Worm (Caenorhabditis elegans) whole organism, late embryonic: Measurements from ENCODE around the gene ppm-1.H.

Experiments
- C08G9.2 ChIP-seq: sonication (generic microtip); optimal IDR thresholded peaks from 2 replicates; lab custom pipeline; 2016; ENCODE audit warnings: mild to moderate bottlenecking, missing genetic modification characterization, moderate library complexity, missing compliant biosample characterization
- C38D4.7 ChIP-seq: fragments of 200-800 bp; sonication (Bioruptor generic); optimal IDR thresholded peaks from 2 replicates; lab custom pipeline; 2018; ENCODE audit warnings: mild to moderate bottlenecking, missing genetic modification characterization, moderate library complexity, missing compliant biosample characterization
- F13H6.1 ChIP-seq: sonication (generic microtip); optimal IDR thresholded peaks from 2 replicates; lab custom pipeline; 2016; ENCODE audit warnings: missing genetic modification characterization, missing compliant biosample characterization
- K09A11.1 ChIP-seq: sonication (generic microtip); optimal IDR thresholded peaks from 2 replicates; lab custom pipeline; 2017; ENCODE audit warnings: antibody characterized with exemption, mild to moderate bottlenecking, missing genetic modification characterization, missing compliant biosample characterization; ENCODE audit not compliant: insufficient read depth
- Y22D7AL.16 ChIP-seq: sonication (generic microtip); optimal IDR thresholded peaks from 2 replicates; lab custom pipeline; 2016; ENCODE audit warnings: missing genetic modification characterization, missing compliant biosample characterization
- ahr-1 ChIP-seq: sonication (generic microtip); optimal IDR thresholded peaks from 2 replicates; lab custom pipeline; 2016; ENCODE audit warnings: missing genetic modification characterization, missing compliant biosample characterization
- ama-1 ChIP-seq: fragments of 150-350 bp; optimal IDR thresholded peaks from 2 replicates; lab custom pipeline; 2014
- ceh-14 ChIP-seq: sonication (generic microtip); optimal IDR thresholded peaks from 2 replicates; lab custom pipeline; 2016; ENCODE audit warnings: missing genotype, missing genetic modification characterization, missing compliant biosample characterization
- ceh-18 ChIP-seq: sonication (generic microtip); optimal IDR thresholded peaks from 2 replicates; lab custom pipeline; 2016; ENCODE audit warnings: missing genetic modification characterization, missing compliant biosample characterization
- ceh-19 ChIP-seq: fragments of 200-800 bp; sonication (Bioruptor generic); optimal IDR thresholded peaks from 2 replicates; lab custom pipeline; 2018; ENCODE audit warnings: mild to moderate bottlenecking, missing genetic modification characterization, missing compliant biosample characterization
- ceh-24 ChIP-seq: sonication (generic microtip); optimal IDR thresholded peaks from 2 replicates; lab custom pipeline; 2016; ENCODE audit warnings: mild to moderate bottlenecking, missing genetic modification characterization, missing compliant biosample characterization
- ceh-30 ChIP-seq: fragments of 150-350 bp; optimal IDR thresholded peaks from 2 replicates; lab custom pipeline; 2014; ENCODE audit warnings: missing biosample characterization, missing genetic modification characterization
- ceh-31 ChIP-seq: sonication (generic microtip); optimal IDR thresholded peaks from 2 replicates; lab custom pipeline; 2016; ENCODE audit warnings: missing genetic modification characterization, missing compliant biosample characterization
- ceh-45 ChIP-seq: fragments of 200-800 bp; sonication (Bioruptor generic); IDR thresholded peaks from 2 replicates; pipeline ENCODE4 v1.3.6; 2022; ENCODE audit warnings: missing genetic modification reagents, missing genetic modification characterization, missing compliant biosample characterization
- ceh-48 ChIP-seq: sonication (generic microtip); optimal IDR thresholded peaks from 2 replicates; lab custom pipeline; 2016; ENCODE audit warnings: missing genetic modification characterization, inconsistent platforms, missing compliant biosample characterization
- ceh-6 ChIP-seq: fragments of 200-800 bp; sonication (Bioruptor generic); optimal IDR thresholded peaks from 2 replicates; lab custom pipeline; 2018; ENCODE audit warnings: mild to moderate bottlenecking, missing genetic modification characterization, missing compliant biosample characterization
- ceh-9 ChIP-seq: sonication (generic microtip); optimal IDR thresholded peaks from 2 replicates; lab custom pipeline; 2016; ENCODE audit warnings: mild to moderate bottlenecking, missing genetic modification characterization, inconsistent platforms, missing compliant biosample characterization
- che-1 ChIP-seq: sonication (generic microtip); optimal IDR thresholded peaks from 2 replicates; lab custom pipeline; 2016; ENCODE audit warnings: mild to moderate bottlenecking, missing genetic modification characterization, missing compliant biosample characterization
- dmd-4 ChIP-seq: sonication (generic microtip); optimal IDR thresholded peaks from 2 replicates; lab custom pipeline; 2016; ENCODE audit warnings: borderline replicate concordance, missing genetic modification characterization, missing compliant biosample characterization
- dve-1 ChIP-seq: sonication (generic microtip); optimal IDR thresholded peaks from 2 replicates; lab custom pipeline; 2017; ENCODE audit warnings: antibody characterized with exemption, mild to moderate bottlenecking, missing genetic modification characterization, missing compliant biosample characterization
- ets-4 ChIP-seq: sonication (generic microtip); optimal IDR thresholded peaks from 2 replicates; lab custom pipeline; 2016; ENCODE audit warnings: missing genetic modification characterization, missing compliant biosample characterization
- eyg-1 ChIP-seq: sonication (generic microtip); optimal IDR thresholded peaks from 2 replicates; lab custom pipeline; 2016; ENCODE audit warnings: missing genotype, missing genetic modification characterization, missing compliant biosample characterization
- fax-1 ChIP-seq: sonication (generic microtip); optimal IDR thresholded peaks from 2 replicates; lab custom pipeline; 2016; ENCODE audit warnings: missing genotype, missing genetic modification characterization, missing compliant biosample characterization
- fkh-10 ChIP-seq: fragments of 150-350 bp; optimal IDR thresholded peaks from 2 replicates; lab custom pipeline; 2014; ENCODE audit warnings: missing biosample characterization, missing genetic modification reagents, missing genetic modification characterization
- fkh-6 ChIP-seq: sonication (generic microtip); optimal IDR thresholded peaks from 2 replicates; lab custom pipeline; 2016; ENCODE audit warnings: missing genetic modification characterization, missing compliant biosample characterization
- gmeb-2 ChIP-seq: sonication (generic microtip); optimal IDR thresholded peaks from 2 replicates; lab custom pipeline; 2016; ENCODE audit warnings: missing genetic modification characterization, inconsistent platforms, missing compliant biosample characterization
- hlh-15 ChIP-seq: sonication (generic microtip); optimal IDR thresholded peaks from 2 replicates; lab custom pipeline; 2016; ENCODE audit warnings: missing genetic modification characterization, missing compliant biosample characterization
- hlh-30 ChIP-seq: sonication (generic microtip); optimal IDR thresholded peaks from 2 replicates; lab custom pipeline; 2017; ENCODE audit warnings: antibody characterized with exemption, missing genetic modification characterization, missing compliant biosample characterization; ENCODE audit not compliant: insufficient read depth
- nhr-11 ChIP-seq: fragments of 150-350 bp; optimal IDR thresholded peaks from 2 replicates; lab custom pipeline; 2014; ENCODE audit warnings: missing biosample characterization, missing genetic modification characterization
- nhr-232 ChIP-seq: sonication (generic microtip); optimal IDR thresholded peaks from 2 replicates; lab custom pipeline; 2016; ENCODE audit warnings: missing genetic modification characterization, missing compliant biosample characterization
- odd-2 ChIP-seq: sonication (generic microtip); optimal IDR thresholded peaks from 2 replicates; lab custom pipeline; 2017; ENCODE audit warnings: antibody characterized with exemption, mild to moderate bottlenecking, missing genetic modification characterization, missing compliant biosample characterization
- pag-3 ChIP-seq: sonication (generic microtip); optimal IDR thresholded peaks from 2 replicates; lab custom pipeline; 2016; ENCODE audit warnings: missing compliant biosample characterization, missing genetic modification characterization, borderline replicate concordance
- pax-1 ChIP-seq: fragments of 150-350 bp; optimal IDR thresholded peaks from 2 replicates; lab custom pipeline; 2014; ENCODE audit warnings: missing biosample characterization, missing genetic modification characterization
- pha-2 ChIP-seq: sonication (generic microtip); optimal IDR thresholded peaks from 2 replicates; lab custom pipeline; 2017; ENCODE audit warnings: mild to moderate bottlenecking, missing genetic modification characterization, missing compliant biosample characterization
- pros-1 ChIP-seq: fragments of 150-350 bp; optimal IDR thresholded peaks from 2 replicates; lab custom pipeline; 2014; ENCODE audit warnings: missing biosample characterization, missing genetic modification reagents, missing genetic modification characterization
- sdc-2 ChIP-seq: sonication (generic microtip); optimal IDR thresholded peaks from 2 replicates; lab custom pipeline; 2016; ENCODE audit warnings: missing genotype, missing genetic modification characterization, missing compliant biosample characterization
- sox-2 ChIP-seq: fragments of 200-800 bp; sonication (Bioruptor generic); IDR thresholded peaks from 2 replicates; pipeline ENCODE4 v1.3.6; 2022; ENCODE audit warnings: missing genetic modification reagents, missing genetic modification characterization, missing compliant biosample characterization
- tbx-7 ChIP-seq: sonication (generic microtip); optimal IDR thresholded peaks from 2 replicates; lab custom pipeline; 2016; ENCODE audit warnings: missing genotype, missing genetic modification characterization, missing compliant biosample characterization
- unc-42 ChIP-seq: sonication (generic microtip); optimal IDR thresholded peaks from 2 replicates; lab custom pipeline; 2016; ENCODE audit warnings: missing genotype, missing genetic modification characterization, missing compliant biosample characterization
- unc-55 ChIP-seq: sonication (generic microtip); optimal IDR thresholded peaks from 2 replicates; lab custom pipeline; 2017; ENCODE audit warnings: missing biosample characterization, missing genetic modification reagents, missing genetic modification characterization
- unc-86 ChIP-seq: sonication (generic microtip); optimal IDR thresholded peaks from 2 replicates; lab custom pipeline; 2016; ENCODE audit warnings: missing genetic modification characterization, missing compliant biosample characterization
- zip-5 ChIP-seq: sonication (generic microtip); optimal IDR thresholded peaks from 2 replicates; lab custom pipeline; 2016; ENCODE audit warnings: missing genetic modification characterization, missing compliant biosample characterization

ppm-1.H gene

ce11 chrIV:12274365-12274764 is 6.2 kb upstream of the ppm-1.H start:
- TF ChIP-seq dmd-4 (tag; lab: Kevin White, UChicago) (no peak), Y22D7AL.16 (tag; lab: Kevin White, UChicago) (no peak), sdc-2 (no peak), tbx-7 (tag; lab: Kevin White, UChicago) (no peak), ceh-30 (no peak), zip-5 (no peak), ceh-9 (tag; lab: Kevin White, UChicago) (no peak), F13H6.1 (tag; lab: Kevin White, UChicago) (no peak), sox-2 (GFP tag; lab: Robert Waterston, UW) (no peak), ceh-48 (tag; lab: Kevin White, UChicago) (no peak), unc-86 (tag; lab: Kevin White, UChicago) (no peak), ceh-18 (no peak), pha-2 (tag; lab: Kevin White, UChicago) (no peak), pax-1 (no peak), che-1 (tag; lab: Kevin White, UChicago) (no peak), gmeb-2 (tag; lab: Kevin White, UChicago) (no peak), ceh-14 (tag; lab: Kevin White, UChicago) (no peak)

- no peak for TF ChIP-seq nhr-232 (tag; lab: Kevin White, UChicago)
- no peak for TF ChIP-seq ama-1 (lab: Kevin White, UChicago)
- TF ChIP-seq ahr-1 (tag; lab: Kevin White, UChicago): no peak
- no peak for TF ChIP-seq ceh-30
- TF ChIP-seq C08G9.2 (tag; lab: Kevin White, UChicago): no peak
- TF ChIP-seq ceh-6 (GFP tag; lab: Kevin White, UChicago): no peak
- no peak for TF ChIP-seq ceh-19 (GFP tag; lab: Kevin White, UChicago)
- no peak for TF ChIP-seq odd-2
- no peak for TF ChIP-seq ceh-48 (tag; lab: Kevin White, UChicago)
- no peak for TF ChIP-seq unc-42 (tag; lab: Kevin White, UChicago)
- no peak for TF ChIP-seq nhr-11 (tag; lab: Kevin White, UChicago)
- no peak for TF ChIP-seq tbx-7 (tag; lab: Kevin White, UChicago)
- no peak for TF ChIP-seq hlh-15
- TF ChIP-seq dmd-4 (tag; lab: Kevin White, UChicago): no peak
- TF ChIP-seq unc-55 (GFP tag; lab: Kevin White, UChicago): no peak
- no peak for TF ChIP-seq ceh-18
- TF ChIP-seq dve-1 (tag; lab: Kevin White, UChicago): no peak
- no peak for TF ChIP-seq pag-3 (tag; lab: Kevin White, UChicago)
- no peak for TF ChIP-seq C38D4.7 (GFP tag; lab: Kevin White, UChicago)
- TF ChIP-seq Y22D7AL.16 (tag; lab: Kevin White, UChicago): no peak
These were observed 2.3 kb upstream of the ppm-1.H start, which contains the start of gene C42C1.3 for ce11 chrIV:12270392-12270791. C42C1.3 (minus strand) TSS chrIV:12270492.

- no peak for TF ChIP-seq eyg-1 (tag; lab: Kevin White, UChicago)
- TF ChIP-seq pros-1 (tag; lab: Kevin White, UChicago): no peak
- TF ChIP-seq ets-4 (tag; lab: Kevin White, UChicago): no peak
- no peak for TF ChIP-seq zip-5
- TF ChIP-seq fkh-6: no peak
- no peak for TF ChIP-seq tbx-7 (tag; lab: Kevin White, UChicago)
- TF ChIP-seq ceh-9 (tag; lab: Kevin White, UChicago): no peak
- TF ChIP-seq K09A11.1 (tag; lab: Kevin White, UChicago): no peak
- no peak for TF ChIP-seq fax-1
- no peak for TF ChIP-seq ceh-45
- TF ChIP-seq fkh-10 (GFP tag; lab: Kevin White, UChicago): no peak
- TF ChIP-seq ceh-24 (tag; lab: Kevin White, UChicago): no peak
- no peak for TF ChIP-seq unc-55 (GFP tag; lab: Kevin White, UChicago)
- TF ChIP-seq ceh-14 (tag; lab: Kevin White, UChicago): no peak
- no peak for TF ChIP-seq hlh-30 (tag; lab: Kevin White, UChicago)
- no peak for TF ChIP-seq ceh-31
These were observed 2.2 kb downstream of the ppm-1.H start for ce11 chrIV:12265877-12266276.
